Worm (Caenorhabditis elegans) whole organism, L4 larva: ENCODE measurements around the gene F10E9.7.

Experiments
- mes-2 ChIP-seq: sonication (generic microtip); optimal IDR thresholded peaks from 2 replicates; lab custom pipeline; 2016; ENCODE audit warnings: missing genotype, mild to moderate bottlenecking, missing genetic modification characterization, missing compliant biosample characterization; ENCODE audit not compliant: poor library complexity, severe bottlenecking
- unc-62 ChIP-seq, 3 experiments: fragments of 150-350 bp in 1 of 3; sonication (generic microtip); optimal IDR thresholded peaks in 2 of 3; peaks in 1 of 3; 1 replicate in 1 of 3; 2 replicates in 2 of 3; lab custom pipeline; 2014 to 2017; ENCODE audit warnings: missing biosample characterization in 3 of 3, missing genetic modification characterization in 3 of 3, missing genetic modification reagents in 3 of 3, missing genotype in 1 of 3

- no peak for TF ChIP-seq unc-62 (GFP tag; optimal IDR thresholded peaks at IDR 0.05 in 1 of 2; lab: Kevin White, UChicago)
- no peak for TF ChIP-seq unc-62 (tag; optimal IDR thresholded peaks at IDR 0.05; lab: Kevin White, UChicago)
- no peak for TF ChIP-seq mes-2 (tag; lab: Kevin White, UChicago)
Observed at ce11 chrIII:8271676-8272225, 35.5 kb downstream of the F10E9.7 start, which contains the start of the genes mps-4 and F09G8.10.
